Worm (Caenorhabditis elegans): ENCODE data around the gene M60.6.
A peak's percentile ranks its signal among the peaks of the same experiment; 100 is the strongest.

Gene M60.6

ce11 chrX:8286740-8287299, 34.6 kb upstream of the M60.6 start, which contains the start of gene sec-16A.2 (continued):
- TF ChIP-seq hif-1 (tag; optimal IDR thresholded peaks at IDR 0.05) (peak in 1 of 2 experiments; percentile 52), unc-62 (GFP tag; optimal IDR thresholded peaks at IDR 0.05 in 1 of 2) (no peak), unc-62 (tag; optimal IDR thresholded peaks at IDR 0.05) (no peak), madf-9 (GFP tag; conservative IDR thresholded peaks at IDR 0.05) (no peak), nhr-28 (tag; optimal IDR thresholded peaks at IDR 0.05) (peak; percentile 62), nhr-48 (tag; optimal IDR thresholded peaks at IDR 0.05) (no peak), dpl-1 (GFP tag; optimal IDR thresholded peaks at IDR 0.05) (peak; percentile 47), spr-3 (GFP tag; optimal IDR thresholded peaks at IDR 0.05) (no peak), nhr-11 (tag; optimal IDR thresholded peaks at IDR 0.05) (peak; percentile 46), zip-11 (GFP tag; IDR thresholded peaks at IDR 0.05) (no peak), hlh-30 (tag; optimal IDR thresholded peaks at IDR 0.05; ENCODE audit: insufficient read depth) (peak; percentile 58), mep-1 (tag; optimal IDR thresholded peaks at IDR 0.05) (peak; percentile 85), pqm-1 (tag; optimal IDR thresholded peaks at IDR 0.05) (peak; percentile 37), zfp-2 (tag; optimal IDR thresholded peaks at IDR 0.05) (no peak), daf-16 (GFP tag; optimal IDR thresholded peaks at IDR 0.05) (peak in 1 of 2 experiments; percentile 38), daf-16 (tag; optimal IDR thresholded peaks at IDR 0.05) (peak; percentile 33), nhr-42 (GFP tag; IDR thresholded peaks at IDR 0.05) (0 out of 2 replicates have a peak, but pooled peaks have one; percentile 16), spr-1 (tag; optimal IDR thresholded peaks at IDR 0.05) (no peak), mxl-2 (GFP tag; conservative IDR thresholded peaks at IDR 0.05) (no peak), pha-4 (GFP tag; IDR thresholded peaks at IDR 0.05) (no peak), pha-4 (tag; optimal IDR thresholded peaks at IDR 0.05) (peak; percentile 64), nhr-77 (tag; optimal IDR thresholded peaks at IDR 0.05) (peak; percentile 67), ztf-11 (tag; optimal IDR thresholded peaks at IDR 0.05) (no peak), hlh-11 (tag; optimal IDR thresholded peaks at IDR 0.05) (peak; percentile 70), dmd-9 (GFP tag; IDR thresholded peaks at IDR 0.05) (no peak), fkh-10 (GFP tag; optimal IDR thresholded peaks at IDR 0.05) (peak; percentile 23), duxl-1 (tag; optimal IDR thresholded peaks at IDR 0.05; ENCODE audit: poor library complexity) (peak; percentile 24), rbr-2 (tag; optimal IDR thresholded peaks at IDR 0.05) (peak; percentile 61), lin-1 (GFP tag; IDR thresholded peaks at IDR 0.05) (no peak), nhr-6 (tag; optimal IDR thresholded peaks at IDR 0.05) (peak; percentile 92), lin-13 (GFP tag; optimal IDR thresholded peaks at IDR 0.05) (peak; percentile 77), dve-1 (tag; optimal IDR thresholded peaks at IDR 0.05; ENCODE audit: insufficient read depth) (peak; percentile 62), php-3 (GFP tag; IDR thresholded peaks at IDR 0.05) (no peak)

- TF ChIP-seq lin-15B (tag; optimal IDR thresholded peaks at IDR 0.05) (no peak), lin-13 (GFP tag; optimal IDR thresholded peaks at IDR 0.05) (no peak)
These were observed 33.9 kb upstream of the M60.6 start for ce11 chrX:8286164-8286563.

- no peak for TF ChIP-seq F49E8.2 (tag; optimal IDR thresholded peaks at IDR 0.05; ENCODE audit: borderline replicate concordance)
- no peak for TF ChIP-seq daf-8 (GFP tag; IDR thresholded peaks at IDR 0.05)
- TF ChIP-seq ama-1 (optimal IDR thresholded peaks at IDR 0.05): no peak
- no peak for TF ChIP-seq rbr-2 (tag; optimal IDR thresholded peaks at IDR 0.05)
- no peak for TF ChIP-seq nhr-25 (tag; optimal IDR thresholded peaks at IDR 0.05; ENCODE audit: borderline replicate concordance, insufficient read depth)
- no peak for TF ChIP-seq saeg-2 (GFP tag; IDR thresholded peaks at IDR 0.05)
- TF ChIP-seq Y75B8A.6 (GFP tag; IDR thresholded peaks at IDR 0.05): no peak
- no peak for TF ChIP-seq aly-2 (tag; optimal IDR thresholded peaks at IDR 0.05)
- no peak for TF ChIP-seq nhr-48 (tag; optimal IDR thresholded peaks at IDR 0.05)
- no peak for TF ChIP-seq dpl-1 (GFP tag; optimal IDR thresholded peaks at IDR 0.05)
- no peak for TF ChIP-seq nhr-10 (tag; optimal IDR thresholded peaks at IDR 0.05)
- no peak for TF ChIP-seq hmg-1.1 (GFP tag; IDR thresholded peaks at IDR 0.05)
- no peak for TF ChIP-seq F37D6.2 (tag; optimal IDR thresholded peaks at IDR 0.05)
- no peak for TF ChIP-seq nhr-6 (tag; optimal IDR thresholded peaks at IDR 0.05)
- no peak for TF ChIP-seq unc-130 (GFP tag; optimal IDR thresholded peaks at IDR 0.05)
These were observed 33.0 kb upstream of the M60.6 start, which contains the start of the genes fis-2 and F13B9.2 for ce11 chrX:8285169-8285796. TSS of gene fis-2 (minus strand) at chrX:8285219. TSS of gene F13B9.2 (plus strand) at chrX:8285683.
